Fruit fly (Drosophila melanogaster): ENCODE data around the gene Atg8a.

Atg8a gene

dm6 chrX:10731801-10732200 lies 36.3 kb downstream of the Atg8a start (continued):
- TF ChIP-seq lola (GFP tag; optimal IDR thresholded peaks at IDR 0.05) (peak in 1 of 3 experiments; percentile 74), chm (GFP tag; IDR thresholded peaks at IDR 0.05) (peak; percentile 23; the same call in 1 of the 2 replicates), CG15601 (tag; optimal IDR thresholded peaks at IDR 0.05) (peak; percentile 52), Hmr (GFP tag; optimal IDR thresholded peaks at IDR 0.05) (peak; percentile 74), nmo (GFP tag; optimal IDR thresholded peaks at IDR 0.05) (peak; percentile 60), CG6683 (GFP tag; optimal IDR thresholded peaks at IDR 0.05) (peak; percentile 41), Six4 (GFP tag; optimal IDR thresholded peaks at IDR 0.05) (peak; percentile 13), Vsx1 (GFP tag; optimal IDR thresholded peaks at IDR 0.05) (peak; percentile 33), CG4730 (GFP tag; IDR thresholded peaks at IDR 0.05) (no peak), NK7.1 (GFP tag; optimal IDR thresholded peaks at IDR 0.05) (peak; percentile 10), Dek (tag; optimal IDR thresholded peaks at IDR 0.05) (peak; percentile 38), bsh (GFP tag; optimal IDR thresholded peaks at IDR 0.05) (peak in 1 of 2 experiments; percentile 73), CG12391 (tag; optimal IDR thresholded peaks at IDR 0.05) (peak; percentile 79), trem (tag; optimal IDR thresholded peaks at IDR 0.05) (peak; percentile 52), Dll (GFP tag; IDR thresholded peaks at IDR 0.05; ENCODE audit: partially characterized antibody) (no peak), NfI (GFP tag; optimal IDR thresholded peaks at IDR 0.05) (peak; percentile 41), Oaz (GFP tag; IDR thresholded peaks at IDR 0.05) (no peak), bbx (GFP tag; IDR thresholded peaks at IDR 0.05; ENCODE audit: partially characterized antibody) (no peak), CG6854 (GFP tag; optimal IDR thresholded peaks at IDR 0.05) (peak; percentile 39), D19A (tag; optimal IDR thresholded peaks at IDR 0.05) (peak; percentile 93), Chrac-16 (GFP tag; optimal IDR thresholded peaks at IDR 0.05) (peak; percentile 43), Side (GFP tag; optimal IDR thresholded peaks at IDR 0.05) (peak; percentile 18), org-1 (GFP tag; optimal IDR thresholded peaks at IDR 0.05) (peak; percentile 18), CG12769 (tag; optimal IDR thresholded peaks at IDR 0.05) (no peak), Kr (GFP tag; optimal IDR thresholded peaks at IDR 0.05) (no peak), CG6813 (GFP tag; optimal IDR thresholded peaks at IDR 0.05) (peak; percentile 2), ftz-f1 (GFP tag; optimal IDR thresholded peaks at IDR 0.05) (no peak), CG1233 (GFP tag; optimal IDR thresholded peaks at IDR 0.05) (peak; percentile 12), gsb-n (tag; optimal IDR thresholded peaks at IDR 0.05) (peak; percentile 59), Atf6 (GFP tag; IDR thresholded peaks at IDR 0.05) (peak; percentile 77), CG14050 (GFP tag; IDR thresholded peaks at IDR 0.05) (peak; percentile 24; the same call in 1 of the 3 replicates), YL-1 (GFP tag; optimal IDR thresholded peaks at IDR 0.05) (no peak), CG32767 (GFP tag; IDR thresholded peaks at IDR 0.05) (no peak), CG17359 (tag; optimal IDR thresholded peaks at IDR 0.05) (peak; percentile 67), CG13775 (GFP tag; optimal IDR thresholded peaks at IDR 0.05) (peak; percentile 46), CG1024 (GFP tag; IDR thresholded peaks at IDR 0.05) (0 out of 2 replicates have a peak, but pooled peaks have one; percentile 17), lmd (GFP tag; IDR thresholded peaks at IDR 0.05) (peak; percentile 54), dm (GFP tag; optimal IDR thresholded peaks at IDR 0.05) (peak; percentile 7), Ptx1 (GFP tag; IDR thresholded peaks at IDR 0.05) (peak; percentile 75), Dip3 (GFP tag; optimal IDR thresholded peaks at IDR 0.05) (no peak), CG17328 (GFP tag; IDR thresholded peaks at IDR 0.05) (peak; percentile 60; the same call in 1 of the 2 replicates), CG18262 (tag; optimal IDR thresholded peaks at IDR 0.05) (peak; percentile 81), Hr51 (GFP tag; optimal IDR thresholded peaks at IDR 0.05) (peak; percentile 22 to 75), cg (GFP tag; optimal IDR thresholded peaks at IDR 0.05) (peak; percentile 46), Awh (GFP tag; IDR thresholded peaks at IDR 0.05) (peak; percentile 30; the same call in 1 of the 2 replicates), CG7839 (tag; optimal IDR thresholded peaks at IDR 0.05) (peak; percentile 74), sens (GFP tag) (peak; percentile 92), CG33557 (GFP tag; optimal IDR thresholded peaks at IDR 0.05) (peak; percentile 30), Ada2b (GFP tag; IDR thresholded peaks at IDR 0.05) (peak; percentile 57), Sox102F (GFP tag; optimal IDR thresholded peaks at IDR 0.05) (peak; percentile 69)
